Worm (Caenorhabditis elegans) whole organism, L4 larva: ENCODE results near the gene F40A3.3.

Source experiments
- F10B5.3 ChIP-seq: sonication (generic microtip); optimal IDR thresholded peaks from 2 replicates; lab custom pipeline; 2016; ENCODE audit warnings: mild to moderate bottlenecking, missing genetic modification characterization, missing compliant biosample characterization
- F49E8.2 ChIP-seq: sonication (generic microtip); optimal IDR thresholded peaks from 2 replicates; lab custom pipeline; 2016; ENCODE audit warnings: missing compliant biosample characterization, mild to moderate bottlenecking, missing genetic modification characterization, borderline replicate concordance
- Y105C5A.15 ChIP-seq: fragments of 200-800 bp; sonication (Bioruptor generic); IDR thresholded peaks from 2 replicates; pipeline ENCODE4 v1.3.6; 2022; ENCODE audit warnings: missing genetic modification characterization, missing compliant biosample characterization
- Y75B8A.6 ChIP-seq: fragments of 200-800 bp; sonication (Bioruptor generic); IDR thresholded peaks from 2 replicates; pipeline ENCODE4 v1.3.6; 2022; ENCODE audit warnings: missing genetic modification reagents, missing genetic modification characterization, missing compliant biosample characterization
- attf-4 ChIP-seq: sonication (generic microtip); optimal IDR thresholded peaks from 3 replicates; lab custom pipeline; 2017; ENCODE audit warnings: missing biosample characterization, missing genetic modification characterization
- ceh-32 ChIP-seq: sonication (generic microtip); optimal IDR thresholded peaks from 2 replicates; lab custom pipeline; 2016; ENCODE audit warnings: mild to moderate bottlenecking, missing genetic modification characterization, missing compliant biosample characterization; ENCODE audit not compliant: poor library complexity
- ceh-82 ChIP-seq: sonication (generic microtip); optimal IDR thresholded peaks from 2 replicates; lab custom pipeline; 2017; ENCODE audit warnings: missing biosample characterization, missing genetic modification characterization
- cey-2 ChIP-seq: sonication (generic microtip); optimal IDR thresholded peaks from 3 replicates; lab custom pipeline; 2017; ENCODE audit warnings: missing genetic modification characterization, mild to moderate bottlenecking, missing compliant biosample characterization, antibody characterized with exemption, borderline replicate concordance; ENCODE audit not compliant: insufficient read depth
- ctbp-1 ChIP-seq: fragments of 200-800 bp; sonication (Bioruptor generic); IDR thresholded peaks from 2 replicates; pipeline ENCODE4 v1.3.6; 2022; ENCODE audit warnings: missing genetic modification reagents, missing genetic modification characterization, missing compliant biosample characterization
- dmd-6 ChIP-seq: fragments of 200-800 bp; sonication (Bioruptor generic); IDR thresholded peaks from 2 replicates; pipeline ENCODE4 v1.3.6; 2022; ENCODE audit warnings: missing genetic modification reagents, missing genetic modification characterization, missing compliant biosample characterization
- dpl-1 ChIP-seq: fragments of 150-350 bp; optimal IDR thresholded peaks from 2 replicates; lab custom pipeline; 2014; ENCODE audit warnings: missing biosample characterization, missing genetic modification reagents, missing genetic modification characterization
- dve-1 ChIP-seq: sonication (generic microtip); optimal IDR thresholded peaks from 2 replicates; lab custom pipeline; 2017; ENCODE audit warnings: antibody characterized with exemption, mild to moderate bottlenecking, missing genetic modification characterization, missing compliant biosample characterization; ENCODE audit not compliant: insufficient read depth
- egl-27 ChIP-seq: sonication (generic microtip); optimal IDR thresholded peaks from 3 replicates; lab custom pipeline; 2017; ENCODE audit warnings: missing biosample characterization, missing genetic modification reagents, missing genetic modification characterization
- egl-43 ChIP-seq: fragments of 200-800 bp; sonication (Bioruptor generic); IDR thresholded peaks from 2 replicates; pipeline ENCODE4 v1.3.6; 2022; ENCODE audit warnings: missing genetic modification reagents, missing genetic modification characterization, missing compliant biosample characterization
- fkh-10 ChIP-seq: fragments of 150-350 bp; optimal IDR thresholded peaks from 2 replicates; lab custom pipeline; 2014; ENCODE audit warnings: missing biosample characterization, missing genetic modification reagents, missing genetic modification characterization
- fos-1 ChIP-seq: fragments of 150-350 bp; optimal IDR thresholded peaks from 2 replicates; lab custom pipeline; 2014; ENCODE audit warnings: missing biosample characterization, missing genetic modification characterization
- hmg-1.1 ChIP-seq: fragments of 200-800 bp; sonication (Bioruptor generic); IDR thresholded peaks from 2 replicates; pipeline ENCODE4 v1.3.6; 2022; ENCODE audit warnings: missing genetic modification reagents, missing genetic modification characterization, missing compliant biosample characterization
- lim-7 ChIP-seq: fragments of 200-800 bp; sonication (Bioruptor generic); IDR thresholded peaks from 2 replicates; pipeline ENCODE4 v1.3.6; 2022; ENCODE audit warnings: missing genetic modification characterization, missing compliant biosample characterization
- lin-13 ChIP-seq: fragments of 150-350 bp; optimal IDR thresholded peaks from 2 replicates; lab custom pipeline; 2014; ENCODE audit warnings: missing biosample characterization, missing genetic modification reagents, missing genetic modification characterization
- lir-3 ChIP-seq: sonication (generic microtip); optimal IDR thresholded peaks from 2 replicates; lab custom pipeline; 2016; ENCODE audit warnings: mild to moderate bottlenecking, missing genetic modification characterization, missing compliant biosample characterization
- lsy-2 ChIP-seq, 2 experiments: fragments of 150-350 bp in 1 of 2; sonication (generic microtip) in 1 of 2; optimal IDR thresholded peaks; 2 replicates each; lab custom pipeline; 2014 to 2017; ENCODE audit warnings: missing biosample characterization in 2 of 2, missing genetic modification characterization in 2 of 2
- madf-5 ChIP-seq, 2 experiments: fragments of 200-800 bp; sonication (Bioruptor generic); IDR thresholded peaks; 2 replicates each; pipeline ENCODE4 v1.3.6; 2022; ENCODE audit warnings: missing compliant biosample characterization in 2 of 2, missing genetic modification characterization in 2 of 2
- madf-9 ChIP-seq: fragments of 200-800 bp; sonication (Bioruptor generic); conservative IDR thresholded peaks from 2 replicates; pipeline ENCODE4 v1.3.6; 2022; ENCODE audit warnings: missing genetic modification reagents, missing genetic modification characterization, missing compliant biosample characterization
- mdl-1 ChIP-seq, 2 experiments: fragments of 150-350 bp in 1 of 2; sonication (generic microtip) in 1 of 2; optimal IDR thresholded peaks; 2 replicates each; lab custom pipeline; 2014 to 2017; ENCODE audit warnings: missing biosample characterization in 2 of 2, missing genetic modification characterization in 2 of 2
- mdt-29 ChIP-seq: fragments of 200-800 bp; sonication (Bioruptor generic); IDR thresholded peaks from 2 replicates; pipeline ENCODE4 v1.3.6; 2022; ENCODE audit warnings: missing genetic modification reagents, missing genetic modification characterization, missing compliant biosample characterization
- mep-1 ChIP-seq: fragments of 150-350 bp; sonication (generic microtip); optimal IDR thresholded peaks from 3 replicates; lab custom pipeline; 2014; ENCODE audit warnings: missing biosample characterization, missing genetic modification characterization
- mxl-2 ChIP-seq: fragments of 200-800 bp; sonication (Bioruptor generic); conservative IDR thresholded peaks from 2 replicates; pipeline ENCODE4 v1.3.6; 2022; ENCODE audit warnings: missing genetic modification reagents, missing genetic modification characterization, missing compliant biosample characterization
- nhr-10 ChIP-seq: fragments of 150-350 bp; optimal IDR thresholded peaks from 2 replicates; lab custom pipeline; 2014; ENCODE audit warnings: missing biosample characterization, missing genetic modification characterization
- nhr-111 ChIP-seq: fragments of 200-800 bp; sonication (Bioruptor generic); optimal IDR thresholded peaks from 2 replicates; lab custom pipeline; 2018; ENCODE audit warnings: mild to moderate bottlenecking, missing genetic modification characterization, missing compliant biosample characterization
- nhr-25 ChIP-seq: sonication (generic microtip); optimal IDR thresholded peaks from 2 replicates; lab custom pipeline; 2017; ENCODE audit warnings: missing genetic modification characterization, mild to moderate bottlenecking, missing compliant biosample characterization, antibody characterized with exemption, moderate library complexity, borderline replicate concordance; ENCODE audit not compliant: insufficient read depth
- nhr-77 ChIP-seq: fragments of 150-350 bp; optimal IDR thresholded peaks from 2 replicates; lab custom pipeline; 2014; ENCODE audit warnings: missing biosample characterization, missing genetic modification characterization
- pha-4 ChIP-seq, 2 experiments: fragments of 150-350 bp in 1 of 2; fragments of 200-800 bp in 1 of 2; sonication (Bioruptor generic) in 1 of 2; IDR thresholded peaks in 1 of 2; optimal IDR thresholded peaks in 1 of 2; 2 replicates each; pipeline versions ENCODE4 v1.3.6 to Lab custom; 2014 to 2022; ENCODE audit warnings: missing genetic modification characterization in 2 of 2, missing genetic modification reagents in 2 of 2, missing biosample characterization in 1 of 2, missing compliant biosample characterization in 1 of 2
- sdz-12 ChIP-seq: fragments of 200-800 bp; sonication (Bioruptor generic); optimal IDR thresholded peaks from 2 replicates; lab custom pipeline; 2018; ENCODE audit warnings: mild to moderate bottlenecking, missing genetic modification characterization, missing compliant biosample characterization
- skn-1 ChIP-seq: fragments of 150-350 bp; optimal IDR thresholded peaks from 2 replicates; lab custom pipeline; 2014; ENCODE audit warnings: missing biosample characterization, missing genetic modification characterization
- snpc-4 ChIP-seq: fragments of 150-350 bp; optimal IDR thresholded peaks from 2 replicates; lab custom pipeline; 2014; ENCODE audit warnings: missing biosample characterization, missing genetic modification characterization
- spr-3 ChIP-seq: fragments of 200-800 bp; sonication (Bioruptor generic); optimal IDR thresholded peaks from 2 replicates; lab custom pipeline; 2018; ENCODE audit warnings: mild to moderate bottlenecking, missing genetic modification characterization, missing compliant biosample characterization
- unc-62 ChIP-seq, 3 experiments: fragments of 150-350 bp in 1 of 3; sonication (generic microtip); optimal IDR thresholded peaks in 2 of 3; peaks in 1 of 3; 1 replicate in 1 of 3; 2 replicates in 2 of 3; lab custom pipeline; 2014 to 2017; ENCODE audit warnings: missing biosample characterization in 3 of 3, missing genetic modification characterization in 3 of 3, missing genetic modification reagents in 3 of 3, missing genotype in 1 of 3
- zfp-3 ChIP-seq: fragments of 200-800 bp; sonication (Bioruptor generic); conservative IDR thresholded peaks from 2 replicates; pipeline ENCODE4 v1.3.6; 2022; ENCODE audit warnings: missing genetic modification reagents, missing genetic modification characterization, missing compliant biosample characterization
- zip-2 ChIP-seq: fragments of 150-350 bp; optimal IDR thresholded peaks from 2 replicates; lab custom pipeline; 2014; ENCODE audit warnings: missing biosample characterization, missing genetic modification characterization
- ztf-7 ChIP-seq: fragments of 150-350 bp; optimal IDR thresholded peaks from 2 replicates; lab custom pipeline; 2014; ENCODE audit warnings: missing biosample characterization, missing genetic modification characterization

The F40A3.3 gene

DNA sequence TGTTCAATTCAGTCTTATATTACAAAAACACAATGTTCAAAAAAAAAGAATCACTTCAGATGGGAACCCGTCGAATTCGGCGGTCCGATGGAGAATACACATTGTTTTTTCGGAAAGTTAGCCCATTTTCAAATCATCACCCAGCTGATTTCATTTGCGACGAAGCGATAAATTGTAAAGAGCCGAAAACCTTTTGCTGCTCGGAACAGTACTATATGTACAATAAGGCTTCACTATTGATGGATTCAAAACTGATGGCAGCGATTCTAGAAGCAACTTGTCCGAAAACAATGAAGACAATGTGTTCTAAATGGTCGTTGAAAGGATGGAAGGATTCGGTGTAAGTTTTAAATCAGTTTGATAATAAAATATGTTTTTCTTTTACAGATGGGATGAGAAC, 19.3 kb upstream of the F40A3.3 start, which contains the start of gene C37C3.1 (continued):
- TF ChIP-seq zfp-3 (GFP tag; lab: Robert Waterston, UW) (0 out of 2 replicates have a peak, but pooled peaks have one; percentile 47), lsy-2 (tag; optimal IDR thresholded peaks at IDR 0.05; lab: Kevin White, UChicago) (peak in 1 of 2 experiments; percentile 59), skn-1 (tag; lab: Kevin White, UChicago) (no peak), sdz-12 (no peak), ceh-82 (no peak), lin-13 (GFP tag; lab: Kevin White, UChicago) (peak; percentile 57), madf-5 (GFP tag; IDR thresholded peaks at IDR 0.05; lab: Robert Waterston, UW) (no peak), Y105C5A.15 (GFP tag; lab: Robert Waterston, UW) (no peak), egl-27 (no peak), snpc-4 (tag; lab: Kevin White, UChicago) (no peak), fos-1 (no peak), mdt-29 (no peak), madf-9 (GFP tag; lab: Robert Waterston, UW) (no peak), dve-1 (tag; lab: Kevin White, UChicago) (peak; percentile 14), ctbp-1 (GFP tag; lab: Robert Waterston, UW) (0 out of 2 replicates have a peak, but pooled peaks have one; percentile 49), spr-3 (GFP tag; lab: Kevin White, UChicago) (peak; percentile 13), zip-2 (tag; lab: Kevin White, UChicago) (no peak), nhr-10 (tag; lab: Kevin White, UChicago) (no peak)
- TF ChIP-seq, all 104 proteins: peak for 22

ce11 chrV:7861792-7862191, 15.5 kb upstream of the F40A3.3 start, which contains the start of gene C37C3.17:
Gene C37C3.17 (minus strand): TSS chrV:7861892.
- TF ChIP-seq nhr-10 (tag; lab: Kevin White, UChicago) (no peak), egl-43 (GFP tag; lab: Robert Waterston, UW) (no peak), hmg-1.1 (no peak), F49E8.2 (tag; lab: Kevin White, UChicago) (no peak)

DNA sequence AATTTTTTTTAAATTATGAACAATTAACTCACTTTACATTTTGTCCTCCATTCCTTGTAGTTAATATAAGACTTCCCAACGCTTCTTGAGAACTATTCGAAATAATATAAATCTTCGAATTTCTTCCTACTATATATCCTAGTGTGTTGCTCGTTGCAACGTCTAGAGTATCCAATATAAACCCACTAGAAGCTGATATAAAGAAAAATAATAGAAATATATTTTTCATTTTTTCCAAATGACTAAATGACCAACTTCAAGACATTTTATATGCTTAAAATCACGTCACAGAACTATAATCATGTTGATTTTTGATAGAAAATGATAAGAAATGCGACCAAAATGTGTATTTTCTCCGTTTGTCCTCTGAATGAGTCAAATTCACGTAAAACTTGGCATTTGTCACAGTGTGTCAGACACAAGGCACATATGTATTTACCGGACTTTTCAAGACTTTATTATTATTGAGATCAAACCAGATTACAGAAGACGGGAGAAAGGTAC, 14.2 kb upstream of the F40A3.3 start, which contains the start of gene C37C3.10:
TSS of gene C37C3.10 (minus strand) at position 51 of the 504 bp plus-strand sequence.
- TF ChIP-seq lim-7 (no peak), mdt-29 (no peak), ceh-32 (tag; lab: Kevin White, UChicago) (no peak), cey-2 (tag; lab: Kevin White, UChicago) (no peak), dmd-6 (peak; percentile 22; the same call in 1 of the 2 replicates), ztf-7 (tag; lab: Kevin White, UChicago) (no peak), lir-3 (tag; lab: Kevin White, UChicago) (no peak), F10B5.3 (tag; lab: Kevin White, UChicago) (no peak)

DNA sequence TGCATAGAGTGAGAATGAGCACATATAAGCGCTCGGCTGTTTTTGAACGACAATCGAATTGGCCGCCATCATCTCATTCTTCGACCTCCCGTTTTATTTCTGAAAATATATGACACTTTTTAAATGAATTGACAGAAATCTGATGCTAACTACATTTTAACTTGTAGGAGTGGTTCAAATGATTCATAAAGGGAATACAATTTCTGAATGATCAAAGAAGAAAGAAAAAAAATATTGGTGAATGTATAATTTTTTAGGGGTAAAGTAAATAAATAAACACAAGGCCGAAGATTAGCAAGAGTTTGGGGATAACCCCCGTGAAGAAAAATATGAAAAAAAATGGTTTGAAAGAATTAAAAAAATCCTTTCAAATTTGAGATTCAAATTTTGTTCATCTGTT, 12.6 kb upstream of the F40A3.3 start, which contains the start of gene C37C3.11:
TSS of gene C37C3.11 (minus strand) at position 101 of the 400 bp plus-strand sequence.
- TF ChIP-seq unc-62 (GFP tag; optimal IDR thresholded peaks at IDR 0.05 in 1 of 2; lab: Kevin White, UChicago) (no peak), unc-62 (tag; optimal IDR thresholded peaks at IDR 0.05; lab: Kevin White, UChicago) (no peak), lin-13 (GFP tag; lab: Kevin White, UChicago) (no peak), mep-1 (tag; lab: Kevin White, UChicago) (no peak), nhr-77 (tag; lab: Kevin White, UChicago) (no peak), snpc-4 (tag; lab: Kevin White, UChicago) (no peak), Y75B8A.6 (GFP tag; lab: Robert Waterston, UW) (no peak), nhr-111 (GFP tag; lab: Kevin White, UChicago) (no peak), fkh-10 (GFP tag; lab: Kevin White, UChicago) (no peak), mxl-2 (GFP tag; lab: Robert Waterston, UW) (no peak), pha-4 (GFP tag; IDR thresholded peaks at IDR 0.05; lab: Robert Waterston, UW) (no peak), pha-4 (tag; optimal IDR thresholded peaks at IDR 0.05; lab: Kevin White, UChicago) (no peak), cey-2 (tag; lab: Kevin White, UChicago) (no peak), fos-1 (no peak), zip-2 (tag; lab: Kevin White, UChicago) (no peak), nhr-25 (tag; lab: Kevin White, UChicago) (no peak), mdl-1 (tag; optimal IDR thresholded peaks at IDR 0.05; lab: Kevin White, UChicago) (no peak), attf-4 (tag; lab: Kevin White, UChicago) (no peak), dpl-1 (GFP tag; lab: Kevin White, UChicago) (no peak)
